Worm (Caenorhabditis elegans) whole organism, young adult: ENCODE measurements around the gene E02H1.5.
A peak's percentile ranks its signal among the peaks of the same experiment; 100 is the strongest.

Experiments
- athp-1 ChIP-seq: sonication (generic microtip); optimal IDR thresholded peaks from 2 replicates; lab custom pipeline; 2017; ENCODE audit warnings: mild to moderate bottlenecking, missing genetic modification characterization, missing compliant biosample characterization
- lsl-1 ChIP-seq: fragments of 200-800 bp; sonication (Bioruptor generic); optimal IDR thresholded peaks from 2 replicates; lab custom pipeline; 2018; ENCODE audit warnings: mild to moderate bottlenecking, missing genetic modification characterization, moderate library complexity, missing compliant biosample characterization

- TF ChIP-seq athp-1 (peak; percentile 44), lsl-1 (GFP tag; lab: Kevin White, UChicago) (peak; percentile 27)
Measured at ce11 chrII:9591071-9591470, 4.0 kb upstream of the E02H1.5 start, which contains the start of the genes E02H1.1 and tag-124.
